Worm (Caenorhabditis elegans) whole organism, late embryonic: ENCODE results near the gene F36D4.1.

Experiments used
- C38D4.7 ChIP-seq: fragments of 200-800 bp; sonication (Bioruptor generic); optimal IDR thresholded peaks from 2 replicates; lab custom pipeline; 2018; ENCODE audit warnings: mild to moderate bottlenecking, missing genetic modification characterization, moderate library complexity, missing compliant biosample characterization
- K02D7.2 ChIP-seq: sonication (generic microtip); optimal IDR thresholded peaks from 2 replicates; lab custom pipeline; 2017; ENCODE audit warnings: mild to moderate bottlenecking, missing genetic modification characterization, missing compliant biosample characterization
- K09A11.1 ChIP-seq: sonication (generic microtip); optimal IDR thresholded peaks from 2 replicates; lab custom pipeline; 2017; ENCODE audit warnings: antibody characterized with exemption, mild to moderate bottlenecking, missing genetic modification characterization, missing compliant biosample characterization; ENCODE audit not compliant: insufficient read depth
- Y22D7AL.16 ChIP-seq: sonication (generic microtip); optimal IDR thresholded peaks from 2 replicates; lab custom pipeline; 2016; ENCODE audit warnings: missing genetic modification characterization, missing compliant biosample characterization
- ama-1 ChIP-seq: fragments of 150-350 bp; optimal IDR thresholded peaks from 2 replicates; lab custom pipeline; 2014
- ceh-19 ChIP-seq: fragments of 200-800 bp; sonication (Bioruptor generic); optimal IDR thresholded peaks from 2 replicates; lab custom pipeline; 2018; ENCODE audit warnings: mild to moderate bottlenecking, missing genetic modification characterization, missing compliant biosample characterization
- ceh-2 ChIP-seq: sonication (generic microtip); optimal IDR thresholded peaks from 2 replicates; lab custom pipeline; 2016; ENCODE audit warnings: missing genotype, missing genetic modification characterization, missing compliant biosample characterization
- ceh-22 ChIP-seq: sonication (generic microtip); optimal IDR thresholded peaks from 2 replicates; lab custom pipeline; 2017; ENCODE audit warnings: missing biosample characterization, missing genetic modification characterization
- ceh-24 ChIP-seq: sonication (generic microtip); optimal IDR thresholded peaks from 2 replicates; lab custom pipeline; 2016; ENCODE audit warnings: mild to moderate bottlenecking, missing genetic modification characterization, missing compliant biosample characterization
- ceh-31 ChIP-seq: sonication (generic microtip); optimal IDR thresholded peaks from 2 replicates; lab custom pipeline; 2016; ENCODE audit warnings: missing genetic modification characterization, missing compliant biosample characterization
- ceh-34 ChIP-seq: sonication (generic microtip); optimal IDR thresholded peaks from 2 replicates; lab custom pipeline; 2016; ENCODE audit warnings: mild to moderate bottlenecking, missing genetic modification characterization, missing compliant biosample characterization
- ceh-45 ChIP-seq: fragments of 200-800 bp; sonication (Bioruptor generic); IDR thresholded peaks from 2 replicates; pipeline ENCODE4 v1.3.6; 2022; ENCODE audit warnings: missing genetic modification reagents, missing genetic modification characterization, missing compliant biosample characterization
- ceh-48 ChIP-seq: sonication (generic microtip); optimal IDR thresholded peaks from 2 replicates; lab custom pipeline; 2016; ENCODE audit warnings: missing genetic modification characterization, inconsistent platforms, missing compliant biosample characterization
- ceh-9 ChIP-seq: sonication (generic microtip); optimal IDR thresholded peaks from 2 replicates; lab custom pipeline; 2016; ENCODE audit warnings: mild to moderate bottlenecking, missing genetic modification characterization, inconsistent platforms, missing compliant biosample characterization
- dve-1 ChIP-seq: sonication (generic microtip); optimal IDR thresholded peaks from 2 replicates; lab custom pipeline; 2017; ENCODE audit warnings: antibody characterized with exemption, mild to moderate bottlenecking, missing genetic modification characterization, missing compliant biosample characterization
- ets-4 ChIP-seq: sonication (generic microtip); optimal IDR thresholded peaks from 2 replicates; lab custom pipeline; 2016; ENCODE audit warnings: missing genetic modification characterization, missing compliant biosample characterization
- fax-1 ChIP-seq: sonication (generic microtip); optimal IDR thresholded peaks from 2 replicates; lab custom pipeline; 2016; ENCODE audit warnings: missing genotype, missing genetic modification characterization, missing compliant biosample characterization
- fkh-10 ChIP-seq: fragments of 150-350 bp; optimal IDR thresholded peaks from 2 replicates; lab custom pipeline; 2014; ENCODE audit warnings: missing biosample characterization, missing genetic modification reagents, missing genetic modification characterization
- fkh-6 ChIP-seq: sonication (generic microtip); optimal IDR thresholded peaks from 2 replicates; lab custom pipeline; 2016; ENCODE audit warnings: missing genetic modification characterization, missing compliant biosample characterization
- hlh-13 ChIP-seq: fragments of 200-800 bp; sonication (Bioruptor generic); optimal IDR thresholded peaks from 2 replicates; lab custom pipeline; 2018; ENCODE audit warnings: mild to moderate bottlenecking, missing genetic modification characterization, missing compliant biosample characterization
- hlh-6 ChIP-seq: sonication (generic microtip); optimal IDR thresholded peaks from 2 replicates; lab custom pipeline; 2016; ENCODE audit warnings: missing genotype, missing genetic modification characterization, missing compliant biosample characterization
- lim-6 ChIP-seq: sonication (generic microtip); optimal IDR thresholded peaks from 2 replicates; lab custom pipeline; 2016; ENCODE audit warnings: missing genetic modification characterization, missing compliant biosample characterization
- madf-2 ChIP-seq: sonication (generic microtip); optimal IDR thresholded peaks from 2 replicates; lab custom pipeline; 2017; ENCODE audit warnings: missing genetic modification characterization, missing compliant biosample characterization
- mec-3 ChIP-seq: sonication (generic microtip); optimal IDR thresholded peaks from 2 replicates; lab custom pipeline; 2016; ENCODE audit warnings: borderline replicate concordance, missing genetic modification characterization, missing compliant biosample characterization
- nfya-1 ChIP-seq: sonication (generic microtip); optimal IDR thresholded peaks from 2 replicates; lab custom pipeline; 2017; ENCODE audit warnings: missing genetic modification characterization, mild to moderate bottlenecking, missing compliant biosample characterization, antibody characterized with exemption, moderate library complexity
- odd-2 ChIP-seq: sonication (generic microtip); optimal IDR thresholded peaks from 2 replicates; lab custom pipeline; 2017; ENCODE audit warnings: antibody characterized with exemption, mild to moderate bottlenecking, missing genetic modification characterization, missing compliant biosample characterization
- pha-2 ChIP-seq: sonication (generic microtip); optimal IDR thresholded peaks from 2 replicates; lab custom pipeline; 2017; ENCODE audit warnings: mild to moderate bottlenecking, missing genetic modification characterization, missing compliant biosample characterization
- pha-4 ChIP-seq: fragments of 150-350 bp; optimal IDR thresholded peaks from 2 replicates; lab custom pipeline; 2018; ENCODE audit warnings: missing biosample characterization, missing genetic modification reagents, missing genetic modification characterization
- pros-1 ChIP-seq: fragments of 150-350 bp; optimal IDR thresholded peaks from 2 replicates; lab custom pipeline; 2014; ENCODE audit warnings: missing biosample characterization, missing genetic modification reagents, missing genetic modification characterization
- ref-2 ChIP-seq: sonication (generic microtip); optimal IDR thresholded peaks from 2 replicates; lab custom pipeline; 2016; ENCODE audit warnings: missing genetic modification characterization, missing compliant biosample characterization
- sox-2 ChIP-seq: fragments of 200-800 bp; sonication (Bioruptor generic); IDR thresholded peaks from 2 replicates; pipeline ENCODE4 v1.3.6; 2022; ENCODE audit warnings: missing genetic modification reagents, missing genetic modification characterization, missing compliant biosample characterization
- syd-9 ChIP-seq: sonication (generic microtip); optimal IDR thresholded peaks from 2 replicates; lab custom pipeline; 2016; ENCODE audit warnings: mild to moderate bottlenecking, missing genetic modification characterization, moderate library complexity, missing compliant biosample characterization
- tbx-2 ChIP-seq: sonication (generic microtip); optimal IDR thresholded peaks from 2 replicates; lab custom pipeline; 2016; ENCODE audit warnings: missing genetic modification characterization, missing compliant biosample characterization
- ttx-3 ChIP-seq: sonication (generic microtip); optimal IDR thresholded peaks from 2 replicates; lab custom pipeline; 2016; ENCODE audit warnings: missing genetic modification reagents, missing genetic modification characterization, missing compliant biosample characterization
- unc-55 ChIP-seq: sonication (generic microtip); optimal IDR thresholded peaks from 2 replicates; lab custom pipeline; 2017; ENCODE audit warnings: missing biosample characterization, missing genetic modification reagents, missing genetic modification characterization

Gene F36D4.1

DNA sequence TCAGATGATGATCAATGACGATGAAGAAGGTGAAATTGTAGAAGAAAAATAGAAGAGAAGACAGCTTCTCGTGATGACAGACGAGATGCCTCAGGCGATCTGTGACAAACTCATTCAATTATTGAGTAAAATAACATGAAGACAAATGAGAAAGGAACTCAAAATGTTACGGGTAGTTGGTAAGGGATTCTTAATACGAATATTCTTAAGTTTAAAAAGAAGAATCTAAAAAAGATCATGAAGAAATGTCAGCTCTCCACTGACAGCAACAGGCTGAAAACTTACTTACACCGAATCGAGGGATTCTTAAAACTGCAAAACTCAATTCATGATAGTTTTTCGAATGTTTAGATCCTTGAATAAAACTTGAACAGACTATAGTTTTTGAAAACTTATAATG lies 2.2 kb upstream of the F36D4.1 start, which contains the start of gene F36D4.4:
F36D4.4 (minus strand) TSS at position 101 of the 400 bp plus-strand sequence.
- TF ChIP-seq hlh-6 (tag; lab: Kevin White, UChicago): no peak
- no peak for TF ChIP-seq pros-1 (tag; lab: Kevin White, UChicago)
- TF ChIP-seq ceh-9 (tag; lab: Kevin White, UChicago): no peak
- no peak for TF ChIP-seq K02D7.2 (tag; lab: Kevin White, UChicago)
- TF ChIP-seq fkh-6: no peak
- no peak for TF ChIP-seq ama-1
- no peak for TF ChIP-seq ceh-22 (tag; lab: Kevin White, UChicago)
- TF ChIP-seq sox-2 (GFP tag; lab: Robert Waterston, UW): no peak
- TF ChIP-seq unc-55 (GFP tag; lab: Kevin White, UChicago): no peak
- no peak for TF ChIP-seq Y22D7AL.16 (tag; lab: Kevin White, UChicago)
- TF ChIP-seq K09A11.1 (tag; lab: Kevin White, UChicago): no peak
- no peak for TF ChIP-seq madf-2 (tag; lab: Kevin White, UChicago)
- TF ChIP-seq odd-2 (tag; lab: Kevin White, UChicago): no peak
- no peak for TF ChIP-seq ceh-34
- no peak for TF ChIP-seq ceh-2 (tag; lab: Kevin White, UChicago)
- TF ChIP-seq fax-1 (tag; lab: Kevin White, UChicago): no peak
- TF ChIP-seq ceh-48 (tag; lab: Kevin White, UChicago): no peak
- no peak for TF ChIP-seq C38D4.7

DNA sequence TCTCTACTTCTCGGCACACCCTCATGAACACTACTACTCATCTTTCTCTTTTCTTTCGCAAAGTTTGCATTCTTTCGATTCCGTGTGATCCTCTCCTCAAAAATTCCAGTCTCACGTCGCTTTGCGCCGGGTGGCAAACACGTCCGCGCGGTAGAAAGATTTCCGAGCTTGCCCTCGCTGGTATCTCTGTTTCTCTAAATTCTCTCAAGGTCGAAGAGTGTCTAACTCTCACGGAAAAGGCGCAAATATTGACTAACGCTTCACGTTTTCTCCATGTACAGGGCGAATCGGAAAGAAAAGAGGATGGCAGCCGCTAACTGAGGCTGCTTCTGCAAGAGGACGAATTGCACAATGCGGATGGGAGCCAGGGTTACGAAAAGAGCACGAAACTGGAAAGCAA lies 6.0 kb downstream of the F36D4.1 start:
- TF ChIP-seq tbx-2 (tag; lab: Kevin White, UChicago): peak; percentile 59
- peak; percentile 44 for TF ChIP-seq hlh-6 (tag; lab: Kevin White, UChicago)
- peak; percentile 13 for TF ChIP-seq ceh-34
- peak; percentile 69 for TF ChIP-seq ceh-19 (GFP tag; lab: Kevin White, UChicago)
- TF ChIP-seq ceh-31: peak; percentile 26
- peak; percentile 54 for TF ChIP-seq ets-4 (tag; lab: Kevin White, UChicago)
- TF ChIP-seq ceh-45: no peak
- TF ChIP-seq ref-2: peak; percentile 56
- no peak for TF ChIP-seq fkh-10 (GFP tag; lab: Kevin White, UChicago)

DNA sequence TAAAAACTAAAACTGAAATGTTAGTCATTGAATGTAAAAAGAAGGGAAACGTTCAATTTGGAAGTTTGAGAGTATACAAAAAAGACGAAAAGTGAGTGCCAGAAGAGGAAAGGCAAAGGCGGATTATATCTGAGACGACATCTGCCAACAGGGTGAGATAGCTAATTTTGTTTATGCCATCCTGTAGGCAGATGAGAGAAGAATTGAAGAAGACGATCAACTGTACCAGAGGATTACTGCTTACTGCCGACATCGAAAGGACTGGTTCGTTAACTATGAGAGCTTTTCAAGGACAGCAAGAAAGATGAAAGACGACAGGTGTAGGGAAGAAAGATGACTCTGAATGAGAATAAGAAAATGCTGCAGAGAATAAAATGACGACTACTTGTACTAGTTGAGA lies 6.8 kb downstream of the F36D4.1 start:
- no peak for TF ChIP-seq lim-6 (tag; lab: Kevin White, UChicago)
- no peak for TF ChIP-seq pros-1 (tag; lab: Kevin White, UChicago)
- no peak for TF ChIP-seq syd-9 (tag; lab: Kevin White, UChicago)
- TF ChIP-seq Y22D7AL.16 (tag; lab: Kevin White, UChicago): no peak
- no peak for TF ChIP-seq dve-1 (tag; lab: Kevin White, UChicago)
- TF ChIP-seq hlh-13 (GFP tag; lab: Kevin White, UChicago): no peak
- no peak for TF ChIP-seq mec-3 (tag; lab: Kevin White, UChicago)
- TF ChIP-seq pha-4 (tag; lab: Kevin White, UChicago): no peak
- TF ChIP-seq ceh-24 (tag; lab: Kevin White, UChicago): no peak
- no peak for TF ChIP-seq ttx-3 (tag; lab: Kevin White, UChicago)
- no peak for TF ChIP-seq fax-1 (tag; lab: Kevin White, UChicago)

DNA sequence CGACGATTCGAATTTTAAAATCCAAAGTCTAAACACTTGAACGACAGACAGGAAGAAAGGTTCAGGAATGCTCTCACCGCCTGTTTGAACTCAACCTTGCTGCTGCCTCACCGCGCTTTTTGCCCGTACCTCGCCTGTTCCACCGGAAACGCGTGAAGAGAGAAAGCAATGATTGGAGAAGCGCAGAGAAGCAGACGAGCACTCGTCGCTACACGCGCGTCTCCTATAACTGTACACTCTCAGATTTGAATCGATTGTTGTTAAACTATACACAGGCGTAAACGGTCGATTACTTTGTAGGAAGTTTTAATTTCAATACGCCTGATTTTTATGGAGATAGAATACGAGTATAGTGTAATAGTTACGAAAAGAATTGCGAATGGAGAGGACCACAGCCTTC lies 7.8 kb downstream of the F36D4.1 start:
- TF ChIP-seq ceh-34 (peak; percentile 82), mec-3 (tag; lab: Kevin White, UChicago) (no peak), nfya-1 (peak; percentile 34), fkh-10 (GFP tag; lab: Kevin White, UChicago) (no peak), ceh-2 (tag; lab: Kevin White, UChicago) (peak; percentile 21), ceh-22 (tag; lab: Kevin White, UChicago) (peak; percentile 15), tbx-2 (tag; lab: Kevin White, UChicago) (peak; percentile 24), ceh-31 (peak; percentile 32), pha-2 (peak; percentile 38)
